Fruit fly (Drosophila melanogaster) whole organism, embryonic: ENCODE results near the gene Sap30.

Experiments used
- Aef1 ChIP-seq: fragments of 200-800 bp; sonication (Bioruptor generic); IDR thresholded peaks from 3 replicates; pipeline ENCODE4 v1.3.6; 2022; ENCODE audit warnings: missing biosample characterization, missing genetic modification characterization
- Bdp1 ChIP-seq: fragments of 200-800 bp; sonication (Bioruptor generic); optimal IDR thresholded peaks from 3 replicates; lab custom pipeline; 2016; ENCODE audit warnings: missing biosample characterization, missing genetic modification characterization
- Bgb ChIP-seq: fragments of 200-800 bp; sonication (Bioruptor generic); IDR thresholded peaks from 2 replicates; pipeline ENCODE4 v1.3.6; 2022; ENCODE audit warnings: missing biosample characterization, missing genetic modification characterization; ENCODE audit not compliant: partially characterized antibody
- CG10147 ChIP-seq: fragments of 200-800 bp; sonication (Bioruptor generic); optimal IDR thresholded peaks from 2 replicates; lab custom pipeline; 2019; ENCODE audit warnings: missing biosample characterization, mild to moderate bottlenecking, missing genetic modification characterization, moderate library complexity
- CG1024 ChIP-seq: fragments of 200-800 bp; sonication (Bioruptor generic); IDR thresholded peaks from 2 replicates; pipeline ENCODE4 v1.3.6; 2022; ENCODE audit warnings: missing biosample characterization, missing genetic modification characterization
- CG10979 ChIP-seq: fragments of 200-800 bp; sonication (Bioruptor generic); optimal IDR thresholded peaks from 2 replicates; lab custom pipeline; 2018; ENCODE audit warnings: missing biosample characterization, mild to moderate bottlenecking, missing genetic modification characterization, moderate library complexity
- CG13424 ChIP-seq: fragments of 200-800 bp; sonication (Bioruptor generic); optimal IDR thresholded peaks from 2 replicates; lab custom pipeline; 2019; ENCODE audit warnings: missing biosample characterization, mild to moderate bottlenecking, missing genetic modification characterization, moderate library complexity
- CG1647 ChIP-seq: fragments of 200-800 bp; sonication (Bioruptor generic); optimal IDR thresholded peaks from 3 replicates; lab custom pipeline; 2016; ENCODE audit warnings: missing biosample characterization, missing genetic modification characterization
- CG17328 ChIP-seq: fragments of 200-800 bp; sonication (Bioruptor generic); IDR thresholded peaks from 2 replicates; pipeline ENCODE4 v1.3.6; 2022; ENCODE audit warnings: missing biosample characterization, missing genetic modification characterization
- CG17359 ChIP-seq: fragments of 200-800 bp; sonication (Bioruptor generic); optimal IDR thresholded peaks from 3 replicates; lab custom pipeline; 2018; ENCODE audit warnings: missing biosample characterization, mild to moderate bottlenecking, missing genetic modification characterization, moderate library complexity
- CG17385 ChIP-seq: fragments of 200-800 bp; sonication (Bioruptor generic); optimal IDR thresholded peaks from 3 replicates; lab custom pipeline; 2018; ENCODE audit warnings: missing biosample characterization, mild to moderate bottlenecking, missing genetic modification characterization
- CG18476 ChIP-seq: fragments of 200-800 bp; sonication (Bioruptor generic); optimal IDR thresholded peaks from 2 replicates; lab custom pipeline; 2016; ENCODE audit warnings: missing biosample characterization, mild to moderate bottlenecking, missing genetic modification characterization
- CG30020 ChIP-seq: fragments of 200-800 bp; optimal IDR thresholded peaks from 2 replicates; lab custom pipeline; 2019; ENCODE audit warnings: missing biosample characterization, mild to moderate bottlenecking, missing genetic modification characterization, moderate library complexity
- CG30431 ChIP-seq: fragments of 200-800 bp; sonication (Bioruptor generic); optimal IDR thresholded peaks from 2 replicates; lab custom pipeline; 2017; ENCODE audit warnings: missing biosample characterization, missing genetic modification characterization
- CG31388 ChIP-seq: fragments of 200-800 bp; sonication (Bioruptor generic); optimal IDR thresholded peaks from 2 replicates; lab custom pipeline; 2016; ENCODE audit warnings: missing biosample characterization, missing genetic modification characterization
- CG32772 ChIP-seq: fragments of 200-800 bp; sonication (Bioruptor generic); IDR thresholded peaks from 2 replicates; pipeline ENCODE4 v1.3.6; 2022; ENCODE audit warnings: missing biosample characterization, missing genetic modification characterization
- CG7556 ChIP-seq: fragments of 200-800 bp; sonication (Bioruptor generic); optimal IDR thresholded peaks from 2 replicates; lab custom pipeline; 2017; ENCODE audit warnings: missing biosample characterization, mild to moderate bottlenecking, missing genetic modification characterization
- CG8281 ChIP-seq: fragments of 200-800 bp; sonication (Bioruptor generic); optimal IDR thresholded peaks from 2 replicates; lab custom pipeline; 2018; ENCODE audit warnings: missing biosample characterization, mild to moderate bottlenecking, missing genetic modification characterization, moderate library complexity
- CTCF ChIP-seq: fragments of 200-800 bp; sonication (Bioruptor generic); optimal IDR thresholded peaks from 2 replicates; lab custom pipeline; 2017; ENCODE audit warnings: missing biosample characterization, mild to moderate bottlenecking, missing genetic modification characterization, moderate library complexity
- Camta ChIP-seq: fragments of 200-800 bp; sonication (Bioruptor generic); optimal IDR thresholded peaks from 2 replicates; lab custom pipeline; 2016; ENCODE audit warnings: missing biosample characterization, missing genetic modification characterization
- Dbx ChIP-seq: fragments of 200-800 bp; sonication (Bioruptor generic); IDR thresholded peaks from 3 replicates; pipeline ENCODE4 v1.3.6; 2022; ENCODE audit warnings: missing biosample characterization, missing genetic modification characterization
- Fer1 ChIP-seq: fragments of 200-800 bp; sonication (Bioruptor generic); optimal IDR thresholded peaks from 2 replicates; lab custom pipeline; 2017; ENCODE audit warnings: missing biosample characterization, mild to moderate bottlenecking, missing genetic modification characterization
- Gug ChIP-seq: fragments of 200-800 bp; sonication (Bioruptor generic); IDR thresholded peaks from 4 replicates; pipeline ENCODE4 v1.3.6; 2022; ENCODE audit warnings: missing biosample characterization, missing genetic modification characterization
- Hand ChIP-seq: fragments of 200-800 bp; sonication (Bioruptor generic); optimal IDR thresholded peaks from 2 replicates; lab custom pipeline; 2017; ENCODE audit warnings: mild to moderate bottlenecking, missing biosample characterization, missing genetic modification reagents, missing genetic modification characterization
- Nf-YC ChIP-seq: fragments of 200-800 bp; optimal IDR thresholded peaks from 3 replicates; lab custom pipeline; 2019; ENCODE audit warnings: missing biosample characterization, mild to moderate bottlenecking, missing genetic modification characterization, moderate library complexity
- Oli ChIP-seq: fragments of 200-800 bp; sonication (Bioruptor generic); optimal IDR thresholded peaks from 2 replicates; lab custom pipeline; 2018; ENCODE audit warnings: missing biosample characterization, mild to moderate bottlenecking, missing genetic modification characterization, moderate library complexity
- Ravus ChIP-seq: fragments of 200-800 bp; sonication (Bioruptor generic); IDR thresholded peaks from 2 replicates; pipeline ENCODE4 v1.3.6; 2022; ENCODE audit warnings: missing biosample characterization, missing genetic modification characterization
- Sin3A ChIP-seq: fragments of >200 bp; optimal IDR thresholded peaks from 2 replicates; lab custom pipeline; 2018
- Sox102F ChIP-seq: fragments of 200-800 bp; sonication (Bioruptor generic); optimal IDR thresholded peaks from 2 replicates; lab custom pipeline; 2018; ENCODE audit warnings: missing biosample characterization, mild to moderate bottlenecking, missing genetic modification characterization, moderate library complexity
- TFAM ChIP-seq: fragments of 200-800 bp; sonication (Bioruptor generic); optimal IDR thresholded peaks from 2 replicates; lab custom pipeline; 2017; ENCODE audit warnings: missing biosample characterization, missing genetic modification characterization, inconsistent platforms
- Trl ChIP-seq, 3 experiments: fragments of >200 bp in 2 of 3; fragments of 200-800 bp in 1 of 3; sonication (Bioruptor generic) in 1 of 3; optimal IDR thresholded peaks; 2 replicates in 1 of 3; 3 replicates in 2 of 3; lab custom pipeline; 2016 to 2017; ENCODE audit warnings: missing biosample characterization in 1 of 3, missing genetic modification characterization in 1 of 3
- ac ChIP-seq: fragments of 200-800 bp; sonication (Bioruptor generic); optimal IDR thresholded peaks from 3 replicates; lab custom pipeline; 2017; ENCODE audit warnings: missing biosample characterization, mild to moderate bottlenecking, missing genetic modification characterization
- az2 ChIP-seq: fragments of 200-800 bp; sonication (Bioruptor generic); optimal IDR thresholded peaks from 3 replicates; lab custom pipeline; 2016; ENCODE audit warnings: missing biosample characterization, missing genetic modification characterization
- bcd ChIP-seq: fragments of 200-800 bp; sonication (Bioruptor generic); optimal IDR thresholded peaks from 2 replicates; lab custom pipeline; 2017; ENCODE audit warnings: missing biosample characterization, mild to moderate bottlenecking, missing genetic modification characterization
- bowl ChIP-seq: fragments of 200-800 bp; sonication (Bioruptor generic); IDR thresholded peaks from 2 replicates; pipeline ENCODE4 v1.3.6; 2022; ENCODE audit warnings: missing biosample characterization, missing genetic modification characterization
- br ChIP-seq: fragments of >200 bp; optimal IDR thresholded peaks from 2 replicates; lab custom pipeline; 2017
- ci ChIP-seq: fragments of 200-800 bp; sonication (Bioruptor generic); IDR thresholded peaks from 3 replicates; pipeline ENCODE4 v1.3.6; 2022; ENCODE audit warnings: missing biosample characterization, missing genetic modification characterization
- corto ChIP-seq: fragments of 200-800 bp; sonication (Bioruptor generic); optimal IDR thresholded peaks from 2 replicates; lab custom pipeline; 2016; ENCODE audit warnings: missing biosample characterization, mild to moderate bottlenecking, missing genetic modification characterization, moderate library complexity
- cwo ChIP-seq: fragments of 200-800 bp; sonication (Bioruptor generic); optimal IDR thresholded peaks from 3 replicates; lab custom pipeline; 2017; ENCODE audit warnings: missing biosample characterization, missing genetic modification characterization, mild to moderate bottlenecking, moderate library complexity, missing genetic modification reagents
- en ChIP-seq: fragments of 200-800 bp; sonication (Bioruptor generic); optimal IDR thresholded peaks from 2 replicates; lab custom pipeline; 2016; ENCODE audit warnings: missing biosample characterization, missing genetic modification characterization
- fd96Cb ChIP-seq: fragments of 200-800 bp; sonication (Bioruptor generic); optimal IDR thresholded peaks from 2 replicates; lab custom pipeline; 2018; ENCODE audit warnings: missing biosample characterization, mild to moderate bottlenecking, missing genetic modification characterization, moderate library complexity
- jigr1 ChIP-seq: fragments of 200-800 bp; sonication (Bioruptor generic); IDR thresholded peaks from 3 replicates; pipeline ENCODE4 v1.3.6; 2022; ENCODE audit warnings: missing biosample characterization, missing genetic modification characterization
- lola ChIP-seq, 3 experiments: fragments of >200 bp in 2 of 3; fragments of 200-800 bp in 1 of 3; sonication (Bioruptor generic) in 1 of 3; optimal IDR thresholded peaks; 2 replicates each; lab custom pipeline; 2017 to 2019; ENCODE audit warnings: missing biosample characterization in 3 of 3, missing genetic modification characterization in 3 of 3, mild to moderate bottlenecking in 1 of 3, moderate library complexity in 1 of 3
- nau ChIP-seq: fragments of 200-800 bp; sonication (Bioruptor generic); optimal IDR thresholded peaks from 3 replicates; lab custom pipeline; 2017; ENCODE audit warnings: missing biosample characterization, mild to moderate bottlenecking, missing genetic modification characterization, missing genetic modification reagents
- onecut ChIP-seq: fragments of 200-800 bp; sonication (Bioruptor generic); IDR thresholded peaks from 2 replicates; pipeline ENCODE4 v1.3.6; 2022; ENCODE audit warnings: missing biosample characterization, missing genetic modification characterization
- pb ChIP-seq: fragments of 200-800 bp; sonication (Bioruptor generic); optimal IDR thresholded peaks from 3 replicates; lab custom pipeline; 2016; ENCODE audit warnings: missing biosample characterization, missing genetic modification characterization
- ro ChIP-seq: fragments of 200-800 bp; sonication (Bioruptor generic); IDR thresholded peaks from 2 replicates; pipeline ENCODE4 v1.3.6; 2022; ENCODE audit warnings: missing biosample characterization, missing genetic modification characterization
- run ChIP-seq: fragments of 200-800 bp; sonication (Bioruptor generic); optimal IDR thresholded peaks from 3 replicates; lab custom pipeline; 2018; ENCODE audit warnings: missing biosample characterization, mild to moderate bottlenecking, missing genetic modification characterization
- stc ChIP-seq: fragments of 200-800 bp; sonication (Bioruptor generic); IDR thresholded peaks from 2 replicates; pipeline ENCODE4 v1.3.6; 2022; ENCODE audit warnings: missing biosample characterization, missing genetic modification characterization
- unc-4 ChIP-seq: fragments of 200-800 bp; sonication (Bioruptor generic); IDR thresholded peaks from 2 replicates; pipeline ENCODE4 v1.3.6; 2022; ENCODE audit warnings: missing biosample characterization, missing genetic modification characterization; ENCODE audit not compliant: partially characterized antibody
- z ChIP-seq: fragments of 200-800 bp; sonication (Bioruptor generic); IDR thresholded peaks from 3 replicates; pipeline ENCODE4 v1.3.6; 2022; ENCODE audit warnings: missing biosample characterization, missing genetic modification characterization

The Sap30 gene

dm6 chrX:16751579-16752156, 35.4 kb upstream of the Sap30 start, which contains the start of gene goe (continued):
- peak; percentile 85 for TF ChIP-seq bcd (GFP tag; lab: Kevin White, UChicago)
- no peak for TF ChIP-seq TFAM
- TF ChIP-seq Nf-YC (tag; lab: Kevin White, UChicago), result peak; percentile 25
- TF ChIP-seq CG18476 (GFP tag; lab: Kevin White, UChicago), result no peak
- TF ChIP-seq Fer1 (GFP tag; lab: Kevin White, UChicago), result peak; percentile 77
- TF ChIP-seq CG13424, result peak; percentile 66
- peak; percentile 39 for TF ChIP-seq CG8281 (tag; lab: Kevin White, UChicago)
- TF ChIP-seq jigr1 (GFP tag; lab: Robert Waterston, UW), result no peak
- TF ChIP-seq Hand (GFP tag; lab: Kevin White, UChicago), result peak; percentile 52
- TF ChIP-seq Bdp1 (GFP tag; lab: Kevin White, UChicago), result peak; percentile 74
- peak; percentile 34 for TF ChIP-seq CG7556 (GFP tag; lab: Kevin White, UChicago)
- peak; percentile 36 for TF ChIP-seq ac
- TF ChIP-seq pb (GFP tag; lab: Kevin White, UChicago), result peak; percentile 65
- TF ChIP-seq stc, result peak; percentile 60
- TF ChIP-seq Aef1 (GFP tag; lab: Robert Waterston, UW), result peak; percentile 76
- TF ChIP-seq CG10147 (GFP tag; lab: Kevin White, UChicago), result peak; percentile 49
- TF ChIP-seq CTCF (GFP tag; lab: Kevin White, UChicago), result peak; percentile 79
- peak; percentile 96 for TF ChIP-seq ci
- TF ChIP-seq lola (GFP tag; optimal IDR thresholded peaks at IDR 0.05; lab: Kevin White, UChicago), result peak in 1 of 3 experiments; percentile 28
- TF ChIP-seq CG10979 (tag; lab: Kevin White, UChicago), result peak; percentile 30
- TF ChIP-seq Ravus (GFP tag; lab: Robert Waterston, UW), result peak; percentile 2; the same call in 1 of the 2 replicates
- TF ChIP-seq CG1024 (GFP tag; lab: Robert Waterston, UW), result peak; percentile 57
- peak; percentile 53 for TF ChIP-seq Sox102F (GFP tag; lab: Kevin White, UChicago)
- TF ChIP-seq z (GFP tag; lab: Robert Waterston, UW), result no peak
- peak; percentile 82 for TF ChIP-seq CG17328
- TF ChIP-seq az2 (GFP tag; lab: Kevin White, UChicago), result peak; percentile 65
- TF ChIP-seq Camta (GFP tag; lab: Kevin White, UChicago), result peak; percentile 72
- TF ChIP-seq Trl (optimal IDR thresholded peaks at IDR 0.05; lab: Kevin White, UChicago), result no peak
- TF ChIP-seq Trl (GFP tag; optimal IDR thresholded peaks at IDR 0.05; lab: Kevin White, UChicago), result peak; percentile 90
- peak; percentile 90 for TF ChIP-seq Dbx (GFP tag; lab: Robert Waterston, UW)
- TF ChIP-seq CG17359, result peak; percentile 53
- peak; percentile 34 for TF ChIP-seq cwo (GFP tag; lab: Kevin White, UChicago)
- peak; percentile 71 for TF ChIP-seq en (GFP tag; lab: Kevin White, UChicago)
- TF ChIP-seq CG1647 (GFP tag; lab: Kevin White, UChicago), result peak; percentile 40
- TF ChIP-seq CG31388 (GFP tag; lab: Kevin White, UChicago), result no peak
- peak; percentile 81 for TF ChIP-seq Gug (GFP tag; lab: Robert Waterston, UW)
- TF ChIP-seq nau (GFP tag; lab: Kevin White, UChicago), result peak; percentile 17
- peak; percentile 2 for TF ChIP-seq fd96Cb (tag; lab: Kevin White, UChicago)
- no peak for TF ChIP-seq br
- peak; percentile 53 for TF ChIP-seq run
- peak; percentile 70 for TF ChIP-seq CG32772 (GFP tag; lab: Robert Waterston, UW)
- peak; percentile 62; the same call in 1 of the 2 replicates for TF ChIP-seq bowl (GFP tag; lab: Robert Waterston, UW)
- peak; percentile 41 for TF ChIP-seq corto (GFP tag; lab: Kevin White, UChicago)
- TF ChIP-seq ro, result peak; percentile 19; the same call in 1 of the 2 replicates
- peak; percentile 81 for TF ChIP-seq unc-4 (GFP tag; lab: Robert Waterston, UW)
- peak; percentile 73 for TF ChIP-seq CG17385 (GFP tag; lab: Kevin White, UChicago)
- peak; percentile 51 for TF ChIP-seq CG30431 (GFP tag; lab: Kevin White, UChicago)
- TF ChIP-seq Oli (tag; lab: Kevin White, UChicago), result peak; percentile 45
- TF ChIP-seq Bgb (GFP tag; lab: Robert Waterston, UW), result peak; percentile 97
- TF ChIP-seq CG30020 (tag; lab: Kevin White, UChicago), result peak; percentile 38
- peak; percentile 39 for TF ChIP-seq Sin3A (lab: Kevin White, UChicago)
- peak; percentile 50 for TF ChIP-seq onecut (GFP tag; lab: Robert Waterston, UW)
